Worm (Caenorhabditis elegans) whole organism, L1 larva: Measurements from ENCODE around the gene mdt-15.

ENCODE experiments used
- C16A3.4 ChIP-seq: fragments of 150-350 bp; optimal IDR thresholded peaks from 2 replicates; lab custom pipeline; 2014; ENCODE audit warnings: missing biosample characterization, missing genetic modification characterization
- Y116A8C.19 ChIP-seq: sonication (generic microtip); optimal IDR thresholded peaks from 2 replicates; lab custom pipeline; 2016; ENCODE audit warnings: missing compliant biosample characterization, missing genetic modification characterization, borderline replicate concordance
- alr-1 ChIP-seq: fragments of 200-800 bp; sonication (Bioruptor generic); optimal IDR thresholded peaks from 2 replicates; lab custom pipeline; 2018; ENCODE audit warnings: borderline replicate concordance, mild to moderate bottlenecking, missing genetic modification characterization, missing compliant biosample characterization
- aly-2 ChIP-seq: fragments of 150-350 bp; optimal IDR thresholded peaks from 2 replicates; lab custom pipeline; 2014; ENCODE audit warnings: missing biosample characterization, missing genetic modification characterization
- ama-1 ChIP-seq: fragments of 150-350 bp; optimal IDR thresholded peaks from 2 replicates; lab custom pipeline; 2014
- blmp-1 ChIP-seq: fragments of 150-350 bp; optimal IDR thresholded peaks from 2 replicates; lab custom pipeline; 2014; ENCODE audit warnings: missing biosample characterization, missing genetic modification characterization
- ceh-8 ChIP-seq: fragments of 200-800 bp; sonication (Bioruptor generic); optimal IDR thresholded peaks from 2 replicates; lab custom pipeline; 2018; ENCODE audit warnings: mild to moderate bottlenecking, missing genetic modification characterization, moderate library complexity, missing compliant biosample characterization
- ceh-82 ChIP-seq, 3 experiments: fragments of 150-350 bp in 1 of 3; sonication (generic microtip) in 2 of 3; optimal IDR thresholded peaks; 2 replicates each; lab custom pipeline; 2014 to 2017; ENCODE audit warnings: missing biosample characterization in 3 of 3, missing genetic modification characterization in 3 of 3
- dpl-1 ChIP-seq, 3 experiments: fragments of 150-350 bp in 2 of 3; sonication (generic microtip) in 1 of 3; optimal IDR thresholded peaks; 2 replicates each; lab custom pipeline; 2014 to 2017; ENCODE audit warnings: missing biosample characterization in 3 of 3, missing genetic modification characterization in 3 of 3, missing genetic modification reagents in 3 of 3
- dsc-1 ChIP-seq: sonication (generic microtip); optimal IDR thresholded peaks from 2 replicates; lab custom pipeline; 2016; ENCODE audit warnings: mild to moderate bottlenecking, missing genetic modification characterization, missing compliant biosample characterization
- efl-1 ChIP-seq, 4 experiments: fragments of 150-350 bp; optimal IDR thresholded peaks in 3 of 4; peaks in 1 of 4; 1 replicate in 1 of 4; 2 replicates in 3 of 4; lab custom pipeline; 2014; ENCODE audit warnings: missing biosample characterization in 2 of 4, missing genetic modification characterization in 2 of 4, missing genetic modification reagents in 2 of 4
- egl-13 ChIP-seq: sonication (generic microtip); optimal IDR thresholded peaks from 2 replicates; lab custom pipeline; 2016; ENCODE audit warnings: missing genotype, missing genetic modification reagents, missing genetic modification characterization, missing compliant biosample characterization
- elt-2 ChIP-seq: sonication (generic microtip); optimal IDR thresholded peaks from 2 replicates; lab custom pipeline; 2016; ENCODE audit warnings: missing genetic modification characterization, mild to moderate bottlenecking, inconsistent platforms, missing compliant biosample characterization, missing genetic modification reagents
- fkh-10 ChIP-seq: sonication (generic microtip); optimal IDR thresholded peaks from 2 replicates; lab custom pipeline; 2017; ENCODE audit warnings: missing biosample characterization, missing genetic modification reagents, missing genetic modification characterization
- fkh-4 ChIP-seq: sonication (generic microtip); optimal IDR thresholded peaks from 2 replicates; lab custom pipeline; 2016; ENCODE audit warnings: missing compliant biosample characterization, missing genetic modification characterization, borderline replicate concordance
- hlh-17 ChIP-seq: fragments of 200-800 bp; sonication (Bioruptor generic); optimal IDR thresholded peaks from 2 replicates; lab custom pipeline; 2018; ENCODE audit warnings: missing genetic modification characterization, mild to moderate bottlenecking, missing compliant biosample characterization, moderate library complexity, borderline replicate concordance
- hlh-4 ChIP-seq: sonication (generic microtip); optimal IDR thresholded peaks from 2 replicates; lab custom pipeline; 2016; ENCODE audit warnings: mild to moderate bottlenecking, missing genetic modification characterization, missing compliant biosample characterization
- lin-13 ChIP-seq: fragments of 150-350 bp; optimal IDR thresholded peaks from 2 replicates; lab custom pipeline; 2014; ENCODE audit warnings: missing biosample characterization, missing genetic modification reagents, missing genetic modification characterization
- lin-14 ChIP-seq: fragments of 200-800 bp; sonication (Bioruptor generic); optimal IDR thresholded peaks from 2 replicates; lab custom pipeline; 2018; ENCODE audit warnings: mild to moderate bottlenecking, missing genetic modification characterization, moderate library complexity, missing compliant biosample characterization
- lin-35 ChIP-seq, 2 experiments: fragments of 150-350 bp; optimal IDR thresholded peaks; 2 replicates each; lab custom pipeline; 2014; ENCODE audit warnings: missing biosample characterization in 2 of 2, missing genetic modification characterization in 2 of 2, missing genetic modification reagents in 2 of 2
- lin-39 ChIP-seq: fragments of 150-350 bp; optimal IDR thresholded peaks from 2 replicates; lab custom pipeline; 2014; ENCODE audit warnings: missing biosample characterization, missing genetic modification reagents, missing genetic modification characterization
- lir-3 ChIP-seq: sonication (generic microtip); optimal IDR thresholded peaks from 2 replicates; lab custom pipeline; 2016; ENCODE audit warnings: mild to moderate bottlenecking, missing genetic modification characterization, moderate library complexity, missing compliant biosample characterization; ENCODE audit not compliant: poor library complexity
- lsy-2 ChIP-seq, 2 experiments: fragments of 150-350 bp; optimal IDR thresholded peaks; 2 replicates each; lab custom pipeline; 2014; ENCODE audit warnings: missing biosample characterization in 2 of 2, missing genetic modification characterization in 2 of 2
- mab-9 ChIP-seq: fragments of 200-800 bp; sonication (Bioruptor generic); IDR thresholded peaks from 2 replicates; pipeline ENCODE4 v1.3.6; 2022; ENCODE audit warnings: missing genetic modification reagents, missing genetic modification characterization, missing compliant biosample characterization
- mef-2 ChIP-seq: fragments of 150-350 bp; optimal IDR thresholded peaks from 2 replicates; lab custom pipeline; 2014; ENCODE audit warnings: missing biosample characterization, missing genetic modification characterization
- mep-1 ChIP-seq: fragments of 150-350 bp; optimal IDR thresholded peaks from 2 replicates; lab custom pipeline; 2014; ENCODE audit warnings: missing biosample characterization, missing genetic modification characterization
- nhr-12 ChIP-seq: sonication (generic microtip); optimal IDR thresholded peaks from 2 replicates; lab custom pipeline; 2017; ENCODE audit warnings: missing biosample characterization, missing genetic modification characterization
- nhr-19 ChIP-seq: fragments of 200-800 bp; sonication (Bioruptor generic); conservative IDR thresholded peaks from 2 replicates; pipeline ENCODE4 v1.3.6; 2022; ENCODE audit warnings: missing genetic modification characterization, missing compliant biosample characterization
- nhr-20 ChIP-seq: sonication (generic microtip); optimal IDR thresholded peaks from 2 replicates; lab custom pipeline; 2016; ENCODE audit warnings: mild to moderate bottlenecking, missing genetic modification characterization, missing compliant biosample characterization
- nhr-47 ChIP-seq: sonication (generic microtip); optimal IDR thresholded peaks from 2 replicates; lab custom pipeline; 2016; ENCODE audit warnings: mild to moderate bottlenecking, missing genetic modification characterization, moderate library complexity, missing compliant biosample characterization
- nhr-71 ChIP-seq: sonication (generic microtip); optimal IDR thresholded peaks from 2 replicates; lab custom pipeline; 2016; ENCODE audit warnings: mild to moderate bottlenecking, missing genetic modification characterization, moderate library complexity, missing compliant biosample characterization
- nhr-76 ChIP-seq: sonication (generic microtip); optimal IDR thresholded peaks from 2 replicates; lab custom pipeline; 2017; ENCODE audit warnings: missing biosample characterization, missing genetic modification characterization
- nhr-90 ChIP-seq: sonication (generic microtip); optimal IDR thresholded peaks from 2 replicates; lab custom pipeline; 2016; ENCODE audit warnings: mild to moderate bottlenecking, missing genetic modification characterization, missing compliant biosample characterization; ENCODE audit not compliant: poor library complexity
- pag-3 ChIP-seq: sonication (generic microtip); optimal IDR thresholded peaks from 2 replicates; lab custom pipeline; 2017; ENCODE audit warnings: missing genetic modification characterization, mild to moderate bottlenecking, missing compliant biosample characterization, antibody characterized with exemption, borderline replicate concordance; ENCODE audit not compliant: insufficient read depth
- rnt-1 ChIP-seq: sonication (generic microtip); optimal IDR thresholded peaks from 2 replicates; lab custom pipeline; 2016; ENCODE audit warnings: mild to moderate bottlenecking, missing genetic modification characterization, moderate library complexity, missing compliant biosample characterization
- snu-23 ChIP-seq: sonication (generic microtip); optimal IDR thresholded peaks from 2 replicates; lab custom pipeline; 2016; ENCODE audit warnings: missing genetic modification characterization, missing compliant biosample characterization
- swsn-7 ChIP-seq: sonication (generic microtip); optimal IDR thresholded peaks from 2 replicates; lab custom pipeline; 2016; ENCODE audit warnings: missing genetic modification characterization, missing compliant biosample characterization
- tbx-2 ChIP-seq: sonication (generic microtip); optimal IDR thresholded peaks from 2 replicates; lab custom pipeline; 2016; ENCODE audit warnings: missing genetic modification characterization, missing compliant biosample characterization
- unc-130 ChIP-seq: fragments of 150-350 bp; optimal IDR thresholded peaks from 2 replicates; lab custom pipeline; 2017; ENCODE audit warnings: missing biosample characterization, missing genetic modification characterization, inconsistent platforms
- unc-30 ChIP-seq: sonication (generic microtip); optimal IDR thresholded peaks from 2 replicates; lab custom pipeline; 2017; ENCODE audit warnings: missing biosample characterization, missing genetic modification characterization
- unc-62 ChIP-seq: fragments of 150-350 bp; optimal IDR thresholded peaks from 2 replicates; lab custom pipeline; 2014; ENCODE audit warnings: missing biosample characterization, missing genetic modification reagents, missing genetic modification characterization
- unc-86 ChIP-seq: sonication (generic microtip); optimal IDR thresholded peaks from 2 replicates; lab custom pipeline; 2016; ENCODE audit warnings: missing genetic modification characterization, missing compliant biosample characterization
- xbp-1 ChIP-seq: sonication (generic microtip); optimal IDR thresholded peaks from 2 replicates; lab custom pipeline; 2016; ENCODE audit warnings: missing genetic modification characterization, missing compliant biosample characterization
- zag-1 ChIP-seq: fragments of 150-350 bp; optimal IDR thresholded peaks from 2 replicates; lab custom pipeline; 2014; ENCODE audit warnings: missing biosample characterization, missing genetic modification characterization
- zip-4 ChIP-seq: fragments of 200-800 bp; sonication (Bioruptor generic); optimal IDR thresholded peaks from 2 replicates; lab custom pipeline; 2018; ENCODE audit warnings: mild to moderate bottlenecking, missing genetic modification characterization, moderate library complexity, missing compliant biosample characterization
- ztf-11 ChIP-seq, 2 experiments: sonication (generic microtip); optimal IDR thresholded peaks; 2 replicates each; lab custom pipeline; 2016 to 2017; ENCODE audit warnings: missing genetic modification characterization in 2 of 2, missing biosample characterization in 1 of 2, missing compliant biosample characterization in 1 of 2
- ztf-4 ChIP-seq: fragments of 150-350 bp; optimal IDR thresholded peaks from 2 replicates; lab custom pipeline; 2014; ENCODE audit warnings: missing biosample characterization, missing genetic modification characterization

The mdt-15 gene

ce11 chrIII:5855637-5856179, 22.2 kb upstream of the mdt-15 start, which contains the start of the genes cct-6 and alh-9 (continued):
- TF ChIP-seq zip-4 (GFP tag; lab: Kevin White, UChicago) (peak; percentile 33), lin-14 (GFP tag; lab: Kevin White, UChicago) (peak; percentile 79), unc-86 (peak; percentile 69), pag-3 (tag; lab: Kevin White, UChicago) (no peak), nhr-12 (tag; lab: Kevin White, UChicago) (no peak), dsc-1 (tag; lab: Kevin White, UChicago) (peak; percentile 59), Y116A8C.19 (tag; lab: Kevin White, UChicago) (no peak), hlh-4 (tag; lab: Kevin White, UChicago) (no peak), nhr-19 (GFP tag; lab: Robert Waterston, UW) (peak; percentile 78), lsy-2 (tag; optimal IDR thresholded peaks at IDR 0.05; lab: Kevin White, UChicago) (peak; percentile 86 to 95), C16A3.4 (tag; lab: Kevin White, UChicago) (peak; percentile 88), nhr-76 (tag; lab: Kevin White, UChicago) (no peak), elt-2 (peak; percentile 38), ceh-82 (tag; optimal IDR thresholded peaks at IDR 0.05; lab: Kevin White, UChicago) (peak; percentile 75 to 93 (median 76))

- no peak for TF ChIP-seq mef-2
- TF ChIP-seq dsc-1 (tag; lab: Kevin White, UChicago), result peak; percentile 11
- TF ChIP-seq nhr-19 (GFP tag; lab: Robert Waterston, UW), result 0 out of 2 replicates have a peak, but pooled peaks have one; percentile 2
- TF ChIP-seq lsy-2 (tag; optimal IDR thresholded peaks at IDR 0.05; lab: Kevin White, UChicago), result peak in 1 of 2 experiments; percentile 17
- TF ChIP-seq lin-13 (GFP tag; lab: Kevin White, UChicago), result peak; percentile 10
- TF ChIP-seq lin-35 (GFP tag; optimal IDR thresholded peaks at IDR 0.05; lab: Kevin White, UChicago), result peak; percentile 61 to 84
- TF ChIP-seq mab-9 (GFP tag; lab: Robert Waterston, UW), result 0 out of 2 replicates have a peak, but pooled peaks have one; percentile 6
- no peak for TF ChIP-seq hlh-4 (tag; lab: Kevin White, UChicago)
- no peak for TF ChIP-seq blmp-1 (tag; lab: Kevin White, UChicago)
- TF ChIP-seq unc-130 (tag; lab: Kevin White, UChicago), result no peak
- peak; percentile 24 to 71 for TF ChIP-seq efl-1 (optimal IDR thresholded peaks at IDR 0.05; lab: Kevin White, UChicago)
- peak; percentile 80 to 97 for TF ChIP-seq efl-1 (GFP tag; optimal IDR thresholded peaks at IDR 0.05 in 1 of 2; lab: Kevin White, UChicago)
- TF ChIP-seq mep-1 (tag; lab: Kevin White, UChicago), result peak; percentile 29
- TF ChIP-seq nhr-90, result no peak
- no peak for TF ChIP-seq lin-39 (tag; lab: Kevin White, UChicago)
- peak; percentile 19 for TF ChIP-seq elt-2
- peak; percentile 1 for TF ChIP-seq lir-3
- TF ChIP-seq aly-2, result peak; percentile 70
- TF ChIP-seq nhr-20, result peak; percentile 38
- peak; percentile 43 to 78 (median 60) for TF ChIP-seq dpl-1 (GFP tag; optimal IDR thresholded peaks at IDR 0.05; lab: Kevin White, UChicago)
- TF ChIP-seq ztf-4, result peak; percentile 45
- TF ChIP-seq ztf-11 (tag; optimal IDR thresholded peaks at IDR 0.05; lab: Kevin White, UChicago), result peak in 1 of 2 experiments; percentile 46
- TF ChIP-seq ceh-82 (tag; optimal IDR thresholded peaks at IDR 0.05; lab: Kevin White, UChicago), result no peak
- TF ChIP-seq fkh-10 (GFP tag; lab: Kevin White, UChicago), result no peak
- no peak for TF ChIP-seq tbx-2 (tag; lab: Kevin White, UChicago)
- peak; percentile 16 for TF ChIP-seq xbp-1 (tag; lab: Kevin White, UChicago)
- TF ChIP-seq nhr-47, result peak; percentile 55
- no peak for TF ChIP-seq zag-1 (tag; lab: Kevin White, UChicago)
- TF ChIP-seq rnt-1, result peak; percentile 9
- TF ChIP-seq hlh-17, result no peak
- TF ChIP-seq fkh-4 (tag; lab: Kevin White, UChicago), result no peak
- peak; percentile 54 for TF ChIP-seq nhr-71 (tag; lab: Kevin White, UChicago)
- TF ChIP-seq snu-23, result peak; percentile 38
- TF ChIP-seq unc-30 (tag; lab: Kevin White, UChicago), result no peak
- TF ChIP-seq swsn-7 (tag; lab: Kevin White, UChicago), result peak; percentile 12
- TF ChIP-seq alr-1 (tag; lab: Kevin White, UChicago), result no peak
- no peak for TF ChIP-seq egl-13 (tag; lab: Kevin White, UChicago)
- no peak for TF ChIP-seq ceh-8 (GFP tag; lab: Kevin White, UChicago)
- no peak for TF ChIP-seq unc-62 (GFP tag; lab: Kevin White, UChicago)
- TF ChIP-seq ama-1 (lab: Kevin White, UChicago), result peak; percentile 75
- TF ChIP-seq, all 84 proteins: peak for 22
These were observed 19.7 kb upstream of the mdt-15 start, which contains the start of gene ddx-23 for ce11 chrIII:5853240-5853639. Gene ddx-23 (minus strand): TSS chrIII:5853269.
